Worm (Caenorhabditis elegans) whole organism, L2 larva: Measurements from ENCODE around the gene C09B9.2.

ENCODE experiments used
- C34F6.9 ChIP-seq: fragments of 150-350 bp; optimal IDR thresholded peaks from 2 replicates; lab custom pipeline; 2014; ENCODE audit warnings: missing biosample characterization, missing genetic modification characterization
- blmp-1 ChIP-seq: sonication (generic microtip); optimal IDR thresholded peaks from 2 replicates; lab custom pipeline; 2017; ENCODE audit warnings: missing genetic modification characterization, mild to moderate bottlenecking, missing compliant biosample characterization, antibody characterized with exemption, moderate library complexity; ENCODE audit not compliant: insufficient read depth
- crh-2 ChIP-seq: sonication (generic microtip); optimal IDR thresholded peaks from 2 replicates; lab custom pipeline; 2017; ENCODE audit warnings: missing biosample characterization, missing genetic modification characterization
- lsy-2 ChIP-seq, 2 experiments: fragments of 150-350 bp in 1 of 2; sonication (generic microtip) in 1 of 2; optimal IDR thresholded peaks; 2 replicates each; lab custom pipeline; 2014 to 2017; ENCODE audit warnings: missing biosample characterization in 2 of 2, missing genetic modification characterization in 2 of 2
- mbf-1 ChIP-seq: sonication (generic microtip); optimal IDR thresholded peaks from 2 replicates; lab custom pipeline; 2017; ENCODE audit warnings: missing biosample characterization, missing genetic modification characterization
- sem-4 ChIP-seq: fragments of 150-350 bp; optimal IDR thresholded peaks from 2 replicates; lab custom pipeline; 2014; ENCODE audit warnings: missing biosample characterization, missing genetic modification reagents, missing genetic modification characterization
- unc-62 ChIP-seq: fragments of 150-350 bp; optimal IDR thresholded peaks from 2 replicates; lab custom pipeline; 2014; ENCODE audit warnings: missing biosample characterization, missing genetic modification reagents, missing genetic modification characterization
- zag-1 ChIP-seq: fragments of 150-350 bp; optimal IDR thresholded peaks from 2 replicates; lab custom pipeline; 2014; ENCODE audit warnings: missing biosample characterization, missing genetic modification characterization

The C09B9.2 gene

ce11 chrIV:5078846-5079245 lies 49.8 kb downstream of the C09B9.2 start:
- TF ChIP-seq zag-1: peak; percentile 3
- TF ChIP-seq C34F6.9 (tag; lab: Kevin White, UChicago): peak; percentile 39
- TF ChIP-seq unc-62 (GFP tag; lab: Kevin White, UChicago): no peak
- no peak for TF ChIP-seq mbf-1 (tag; lab: Kevin White, UChicago)
- no peak for TF ChIP-seq blmp-1 (tag; lab: Kevin White, UChicago)
- peak; percentile 39 for TF ChIP-seq sem-4
- peak in 1 of 2 experiments; percentile 48 for TF ChIP-seq lsy-2 (tag; optimal IDR thresholded peaks at IDR 0.05; lab: Kevin White, UChicago)
- peak; percentile 22 for TF ChIP-seq crh-2 (tag; lab: Kevin White, UChicago)
- TF ChIP-seq, all 48 proteins: peak for 5
